Worm (Caenorhabditis elegans) whole organism, L4/young adult: ENCODE measurements around the gene T14G12.12.

Source experiments
- W03F9.2 ChIP-seq: fragments of 150-350 bp; optimal IDR thresholded peaks from 2 replicates; lab custom pipeline; 2014; ENCODE audit warnings: missing biosample characterization, missing genetic modification characterization
- him-1 ChIP-seq: sonication (generic microtip); optimal IDR thresholded peaks from 2 replicates; lab custom pipeline; 2016; ENCODE audit warnings: missing genotype, missing genetic modification reagents, missing genetic modification characterization, missing compliant biosample characterization

- TF ChIP-seq W03F9.2 (tag; lab: Kevin White, UChicago), result peak; percentile 52
- peak; percentile 20 for TF ChIP-seq him-1
These were observed 45.0 kb upstream of the T14G12.12 start, which contains the start of gene F35A5.8 for ce11 chrX:3803314-3803713.
